Worm (Caenorhabditis elegans) whole organism, L4 larva: ENCODE measurements around the gene citk-2.

Experiments
- lin-13 ChIP-seq: fragments of 150-350 bp; optimal IDR thresholded peaks from 2 replicates; lab custom pipeline; 2014; ENCODE audit warnings: missing biosample characterization, missing genetic modification reagents, missing genetic modification characterization
- mxl-2 ChIP-seq: fragments of 200-800 bp; sonication (Bioruptor generic); conservative IDR thresholded peaks from 2 replicates; pipeline ENCODE4 v1.3.6; 2022; ENCODE audit warnings: missing genetic modification reagents, missing genetic modification characterization, missing compliant biosample characterization
- nhr-6 ChIP-seq: fragments of 150-350 bp; optimal IDR thresholded peaks from 2 replicates; lab custom pipeline; 2014; ENCODE audit warnings: missing biosample characterization, missing genetic modification characterization
- snpc-4 ChIP-seq: fragments of 150-350 bp; optimal IDR thresholded peaks from 2 replicates; lab custom pipeline; 2014; ENCODE audit warnings: missing biosample characterization, missing genetic modification characterization
- spr-1 ChIP-seq: sonication (generic microtip); optimal IDR thresholded peaks from 2 replicates; lab custom pipeline; 2016; ENCODE audit warnings: mild to moderate bottlenecking, missing genetic modification characterization, missing compliant biosample characterization
- spr-3 ChIP-seq: fragments of 200-800 bp; sonication (Bioruptor generic); optimal IDR thresholded peaks from 2 replicates; lab custom pipeline; 2018; ENCODE audit warnings: mild to moderate bottlenecking, missing genetic modification characterization, missing compliant biosample characterization
- zag-1 ChIP-seq: fragments of 150-350 bp; optimal IDR thresholded peaks from 2 replicates; lab custom pipeline; 2014; ENCODE audit warnings: missing biosample characterization, missing genetic modification characterization
- ztf-11 ChIP-seq: fragments of 150-350 bp; optimal IDR thresholded peaks from 2 replicates; lab custom pipeline; 2014; ENCODE audit warnings: missing biosample characterization, missing genetic modification characterization

DNA sequence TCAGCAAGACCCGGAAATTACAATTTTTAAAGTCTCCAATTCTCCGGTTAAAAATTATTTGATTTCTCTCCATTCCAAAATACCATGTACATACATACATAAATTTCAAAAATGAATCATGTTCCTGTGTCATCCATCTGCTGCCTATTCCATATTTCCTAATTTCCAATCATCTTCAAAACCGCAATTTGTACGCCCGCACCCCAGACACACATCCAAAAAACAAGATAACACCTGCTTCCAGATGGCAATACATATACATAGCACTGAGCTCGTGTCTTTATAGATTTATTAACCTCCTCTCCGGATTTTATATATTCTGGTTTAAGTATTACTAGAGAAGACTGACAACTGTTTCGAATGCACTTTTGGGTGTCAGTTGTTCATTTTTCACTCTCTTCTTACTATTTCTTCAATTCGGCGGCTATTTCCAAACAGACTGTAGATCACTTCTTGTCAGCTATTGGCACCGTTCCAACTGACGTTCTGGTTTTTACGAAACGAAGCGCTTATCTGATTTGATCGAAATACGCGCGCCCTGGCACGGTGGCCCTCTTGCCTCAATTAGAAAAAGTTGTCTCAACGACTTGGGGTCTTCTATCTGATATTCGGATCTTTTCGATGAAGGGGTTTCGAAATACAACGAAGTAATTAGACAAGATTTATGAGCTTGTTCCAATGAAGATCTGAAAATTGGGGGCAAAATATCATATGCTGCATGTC, 17.5 kb upstream of the citk-2 start:
- TF ChIP-seq snpc-4 (tag; lab: Kevin White, UChicago): no peak
- no peak for TF ChIP-seq zag-1 (tag; lab: Kevin White, UChicago)
- no peak for TF ChIP-seq mxl-2 (GFP tag; lab: Robert Waterston, UW)
- TF ChIP-seq nhr-6: no peak
- no peak for TF ChIP-seq lin-13 (GFP tag; lab: Kevin White, UChicago)
- no peak for TF ChIP-seq spr-3 (GFP tag; lab: Kevin White, UChicago)
- TF ChIP-seq spr-1: no peak
- TF ChIP-seq ztf-11 (tag; lab: Kevin White, UChicago): no peak
